Worm (Caenorhabditis elegans) whole organism, midembryonic: ENCODE results near the gene F10G7.10.

Experiments
- T22C8.4 ChIP-seq: fragments of 200-800 bp; sonication (Bioruptor generic); IDR thresholded peaks from 2 replicates; pipeline ENCODE4 v1.3.6; 2022; ENCODE audit warnings: missing genetic modification characterization, missing compliant biosample characterization
- cog-1 ChIP-seq: sonication (generic microtip); optimal IDR thresholded peaks from 2 replicates; lab custom pipeline; 2016; ENCODE audit warnings: missing genetic modification characterization, missing compliant biosample characterization
- flt-1 ChIP-seq: fragments of 200-800 bp; sonication (Bioruptor generic); IDR thresholded peaks from 2 replicates; pipeline ENCODE4 v1.3.6; 2022; ENCODE audit warnings: missing genetic modification characterization, missing compliant biosample characterization
- klf-2 ChIP-seq: fragments of 200-800 bp; sonication (Bioruptor generic); conservative IDR thresholded peaks from 2 replicates; pipeline ENCODE4 v1.3.6; 2022; ENCODE audit warnings: missing genetic modification reagents, missing genetic modification characterization, missing compliant biosample characterization
- med-1 ChIP-seq: sonication (generic microtip); optimal IDR thresholded peaks from 2 replicates; lab custom pipeline; 2017; ENCODE audit warnings: missing genetic modification characterization, mild to moderate bottlenecking, missing compliant biosample characterization, antibody characterized with exemption, missing genetic modification reagents; ENCODE audit not compliant: insufficient read depth
- ref-1 ChIP-seq: fragments of 200-800 bp; sonication (Bioruptor generic); conservative IDR thresholded peaks from 2 replicates; pipeline ENCODE4 v1.3.6; 2022; ENCODE audit warnings: missing genetic modification reagents, missing genetic modification characterization, missing compliant biosample characterization
- tab-1 ChIP-seq: fragments of 200-800 bp; sonication (Bioruptor generic); IDR thresholded peaks from 2 replicates; pipeline ENCODE4 v1.3.6; 2022; ENCODE audit warnings: missing genetic modification characterization, missing compliant biosample characterization
- ztf-23 ChIP-seq: fragments of 200-800 bp; sonication (Bioruptor generic); IDR thresholded peaks from 2 replicates; pipeline ENCODE4 v1.3.6; 2022; ENCODE audit warnings: missing genetic modification reagents, missing genetic modification characterization, missing compliant biosample characterization

- no peak for TF ChIP-seq med-1 (GFP tag; lab: Kevin White, UChicago)
- no peak for TF ChIP-seq tab-1 (GFP tag; lab: Robert Waterston, UW)
- TF ChIP-seq ztf-23 (GFP tag; lab: Robert Waterston, UW): no peak
- no peak for TF ChIP-seq T22C8.4 (GFP tag; lab: Robert Waterston, UW)
- TF ChIP-seq klf-2 (GFP tag; lab: Robert Waterston, UW): no peak
- TF ChIP-seq flt-1 (GFP tag; lab: Robert Waterston, UW): no peak
- peak; percentile 28 for TF ChIP-seq cog-1 (tag; lab: Kevin White, UChicago)
- TF ChIP-seq ref-1 (GFP tag; lab: Robert Waterston, UW): no peak
Observed at ce11 chrII:4693129-4693528, 32.9 kb downstream of the F10G7.10 start, which contains the start of gene F10G7.5.
